Fruit fly (Drosophila melanogaster) whole organism, adult: ENCODE data around the gene Nmdar2.

Experiments used
- CG11617 ChIP-seq: fragments of 200-800 bp; sonication (Bioruptor generic); optimal IDR thresholded peaks from 2 replicates; lab custom pipeline; 2017; ENCODE audit warnings: mild to moderate bottlenecking, missing biosample characterization, missing genetic modification reagents, missing genetic modification characterization
- CG12768 ChIP-seq: fragments of 200-800 bp; sonication (Bioruptor generic); optimal IDR thresholded peaks from 2 replicates; lab custom pipeline; 2017; ENCODE audit warnings: missing biosample characterization, missing genetic modification characterization, mild to moderate bottlenecking, moderate library complexity, missing genetic modification reagents
- CG14711 ChIP-seq: fragments of 200-800 bp; sonication (Bioruptor generic); optimal IDR thresholded peaks from 2 replicates; lab custom pipeline; 2018; ENCODE audit warnings: missing biosample characterization, mild to moderate bottlenecking, missing genetic modification characterization, moderate library complexity
- CG1620 ChIP-seq: fragments of 200-800 bp; sonication (Bioruptor generic); optimal IDR thresholded peaks from 2 replicates; lab custom pipeline; 2016; ENCODE audit warnings: missing biosample characterization, missing genetic modification characterization
- CG33017 ChIP-seq: fragments of 200-800 bp; sonication (Bioruptor generic); optimal IDR thresholded peaks from 2 replicates; lab custom pipeline; 2018; ENCODE audit warnings: missing biosample characterization, mild to moderate bottlenecking, missing genetic modification characterization, moderate library complexity
- CG5204 ChIP-seq: fragments of 200-800 bp; sonication (Bioruptor generic); optimal IDR thresholded peaks from 2 replicates; lab custom pipeline; 2016; ENCODE audit warnings: missing biosample characterization, missing genetic modification characterization
- CG7045 ChIP-seq: fragments of 200-800 bp; sonication (Bioruptor generic); optimal IDR thresholded peaks from 2 replicates; lab custom pipeline; 2017; ENCODE audit warnings: missing biosample characterization, mild to moderate bottlenecking, missing genetic modification characterization
- CG7101 ChIP-seq: fragments of 200-800 bp; sonication (Bioruptor generic); optimal IDR thresholded peaks from 2 replicates; lab custom pipeline; 2018; ENCODE audit warnings: missing biosample characterization, mild to moderate bottlenecking, missing genetic modification characterization, moderate library complexity
- Clk ChIP-seq: fragments of 200-800 bp; sonication (Bioruptor generic); optimal IDR thresholded peaks from 2 replicates; lab custom pipeline; 2017; ENCODE audit warnings: missing biosample characterization, missing genetic modification characterization
- Crg-1 ChIP-seq: fragments of 200-800 bp; sonication (Bioruptor generic); optimal IDR thresholded peaks from 2 replicates; lab custom pipeline; 2016; ENCODE audit warnings: missing biosample characterization, missing genetic modification characterization
- Hr96 ChIP-seq: fragments of 200-800 bp; sonication (Bioruptor generic); optimal IDR thresholded peaks from 2 replicates; lab custom pipeline; 2016; ENCODE audit warnings: missing biosample characterization, missing genetic modification characterization
- Mnt ChIP-seq: fragments of 200-800 bp; sonication (Bioruptor generic); optimal IDR thresholded peaks from 2 replicates; lab custom pipeline; 2016; ENCODE audit warnings: missing biosample characterization, mild to moderate bottlenecking, missing genetic modification characterization
- bab1 ChIP-seq: fragments of 200-800 bp; sonication (Bioruptor generic); optimal IDR thresholded peaks from 3 replicates; lab custom pipeline; 2019; ENCODE audit warnings: missing biosample characterization, mild to moderate bottlenecking, missing genetic modification characterization, moderate library complexity
- cic ChIP-seq: fragments of 200-800 bp; sonication (Bioruptor generic); optimal IDR thresholded peaks from 2 replicates; lab custom pipeline; 2017; ENCODE audit warnings: missing biosample characterization, mild to moderate bottlenecking, missing genetic modification characterization, moderate library complexity
- cnc ChIP-seq, 2 experiments: fragments of >200 bp; optimal IDR thresholded peaks; 2 replicates each; lab custom pipeline; 2017
- kay ChIP-seq: fragments of 200-800 bp; sonication (Bioruptor generic); peaks from one replicate; lab custom pipeline; 2016; ENCODE audit warnings: missing biosample characterization, missing genetic modification characterization, borderline replicate concordance
- ovo ChIP-seq: fragments of 200-800 bp; sonication (Bioruptor generic); optimal IDR thresholded peaks from 2 replicates; lab custom pipeline; 2016; ENCODE audit warnings: missing biosample characterization, missing genetic modification characterization
- pad ChIP-seq: fragments of 200-800 bp; sonication (Bioruptor generic); optimal IDR thresholded peaks from 3 replicates; lab custom pipeline; 2017; ENCODE audit warnings: missing biosample characterization, missing genetic modification characterization, mild to moderate bottlenecking, moderate library complexity, missing genetic modification reagents
- tj ChIP-seq: fragments of 200-800 bp; sonication (Bioruptor generic); optimal IDR thresholded peaks from 3 replicates; lab custom pipeline; 2017; ENCODE audit warnings: missing biosample characterization, mild to moderate bottlenecking, missing genetic modification characterization, moderate library complexity
- toe ChIP-seq: fragments of 200-800 bp; sonication (Bioruptor generic); optimal IDR thresholded peaks from 2 replicates; lab custom pipeline; 2016; ENCODE audit warnings: missing biosample characterization, missing genetic modification characterization

The Nmdar2 gene

dm6 chrX:1460278-1460872 is 47.2 kb downstream of the Nmdar2 start, which contains the start of gene Lrpprc2:
Lrpprc2 (minus strand) TSS chrX:1460617.
- TF ChIP-seq tj (no peak), CG11617 (GFP tag; lab: Kevin White, UChicago) (no peak), Mnt (GFP tag; lab: Kevin White, UChicago) (peak; percentile 7), CG7045 (GFP tag; lab: Kevin White, UChicago) (no peak), CG33017 (no peak), bab1 (GFP tag; lab: Kevin White, UChicago) (peak; percentile 25), CG12768 (GFP tag; lab: Kevin White, UChicago) (no peak), Crg-1 (peak; percentile 3), Clk (GFP tag; lab: Kevin White, UChicago) (no peak), pad (no peak)

dm6 chrX:1456954-1457353 is 50.7 kb downstream of the Nmdar2 start, which contains the start of gene CG14785:
CG14785 (minus strand) TSS chrX:1457054.
- TF ChIP-seq tj (no peak), Crg-1 (no peak), cic (GFP tag; lab: Kevin White, UChicago) (no peak), CG14711 (tag; lab: Kevin White, UChicago) (no peak), cnc (optimal IDR thresholded peaks at IDR 0.05; lab: Kevin White, UChicago) (no peak), Hr96 (GFP tag; lab: Kevin White, UChicago) (no peak), bab1 (GFP tag; lab: Kevin White, UChicago) (no peak), CG11617 (GFP tag; lab: Kevin White, UChicago) (no peak), pad (no peak), CG1620 (GFP tag; lab: Kevin White, UChicago) (no peak), kay (no peak), CG33017 (no peak)

- peak; percentile 85 for TF ChIP-seq ovo (GFP tag; lab: Kevin White, UChicago)
- TF ChIP-seq CG1620 (GFP tag; lab: Kevin White, UChicago), result no peak
Measured at dm6 chrX:1454837-1455236, 52.8 kb downstream of the Nmdar2 start.

DNA sequence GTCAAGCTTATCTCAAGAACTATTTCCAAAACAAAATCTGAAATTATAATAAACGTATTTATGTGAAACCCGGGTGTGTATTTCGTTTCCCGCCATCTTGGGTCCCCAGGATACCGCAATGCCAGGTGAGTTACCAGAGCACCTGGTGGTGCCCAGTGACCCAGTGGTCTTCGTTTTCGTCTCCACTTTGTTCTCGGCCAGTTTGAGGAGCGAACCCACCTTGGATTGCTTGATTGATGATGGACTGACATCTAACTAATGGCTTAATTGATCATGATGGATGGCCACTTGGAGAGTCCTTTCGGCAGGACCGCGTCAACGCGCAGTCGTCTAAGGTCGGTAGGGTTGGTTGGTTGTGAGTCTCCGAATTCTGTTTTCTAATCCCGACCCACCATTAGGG is 55.5 kb downstream of the Nmdar2 start, which contains the start of gene Gr2a:
Gene Gr2a (plus strand): TSS at position 301 of the 400 bp plus-strand sequence.
- TF ChIP-seq pad (no peak), CG7101 (tag; lab: Kevin White, UChicago) (no peak), CG5204 (GFP tag; lab: Kevin White, UChicago) (no peak), CG33017 (no peak), CG7045 (GFP tag; lab: Kevin White, UChicago) (no peak), ovo (GFP tag; lab: Kevin White, UChicago) (no peak), cic (GFP tag; lab: Kevin White, UChicago) (no peak), tj (no peak), CG12768 (GFP tag; lab: Kevin White, UChicago) (no peak), Hr96 (GFP tag; lab: Kevin White, UChicago) (no peak), cnc (optimal IDR thresholded peaks at IDR 0.05; lab: Kevin White, UChicago) (no peak), toe (no peak), Mnt (GFP tag; lab: Kevin White, UChicago) (no peak), Crg-1 (no peak), CG11617 (GFP tag; lab: Kevin White, UChicago) (no peak), CG14711 (tag; lab: Kevin White, UChicago) (no peak)
